Worm (Caenorhabditis elegans) whole organism, late embryonic: Measurements from ENCODE around the gene C06G4.4.

Source experiments
- elt-4 ChIP-seq: sonication (generic microtip); optimal IDR thresholded peaks from 2 replicates; lab custom pipeline; 2016; ENCODE audit warnings: missing genetic modification characterization, missing compliant biosample characterization
- lin-11 ChIP-seq: fragments of 200-800 bp; sonication (Bioruptor generic); optimal IDR thresholded peaks from 2 replicates; lab custom pipeline; 2018; ENCODE audit warnings: mild to moderate bottlenecking, missing genetic modification characterization, missing compliant biosample characterization

- no peak for TF ChIP-seq lin-11
- no peak for TF ChIP-seq elt-4 (tag; lab: Kevin White, UChicago)
Measured at ce11 chrIII:7947677-7948076, 29.9 kb downstream of the C06G4.4 start.
